ENCODE assay signal across 3 fruit fly cellular contexts in genomic region chr3L:91933-92332, dm6.
TF ChIP-seq lines count a peak whose summit lies in the region.

No protein-coding gene starts in this region.

- no peak for TF ChIP-seq CTCF in whole organism, embryonic (GFP tag; optimal IDR thresholded peaks at IDR 0.05; lab: Kevin White, UChicago)

TF ChIP-seq in whole organism, adult, 20 proteins besides CTCF, POLR2A, EP300 and RAD21:
- TF ChIP-seq cic (GFP tag; optimal IDR thresholded peaks at IDR 0.05; lab: Kevin White, UChicago), result peak; percentile 75
- TF ChIP-seq CG1620 (GFP tag; optimal IDR thresholded peaks at IDR 0.05; lab: Kevin White, UChicago), result no peak
- TF ChIP-seq Mnt (GFP tag; optimal IDR thresholded peaks at IDR 0.05; lab: Kevin White, UChicago), result peak; percentile 3
- no peak for TF ChIP-seq CG33017 (tag; optimal IDR thresholded peaks at IDR 0.05; lab: Kevin White, UChicago)
- TF ChIP-seq tj (GFP tag; optimal IDR thresholded peaks at IDR 0.05; lab: Kevin White, UChicago), result peak; percentile 81
- no peak for TF ChIP-seq cnc (optimal IDR thresholded peaks at IDR 0.05; lab: Kevin White, UChicago)
- no peak for TF ChIP-seq CG7045 (GFP tag; optimal IDR thresholded peaks at IDR 0.05; lab: Kevin White, UChicago)
- no peak for TF ChIP-seq toe (GFP tag; optimal IDR thresholded peaks at IDR 0.05; lab: Kevin White, UChicago)
- no peak for TF ChIP-seq CG7101 (tag; optimal IDR thresholded peaks at IDR 0.05; lab: Kevin White, UChicago)
- no peak for TF ChIP-seq bab1 (GFP tag; optimal IDR thresholded peaks at IDR 0.05; lab: Kevin White, UChicago)

TF ChIP-seq in whole organism, embryonic, 481 proteins besides CTCF, POLR2A, EP300 and RAD21 (continues in another document):
- no peak for TF ChIP-seq BtbVII (GFP tag; optimal IDR thresholded peaks at IDR 0.05; lab: Kevin White, UChicago)
- TF ChIP-seq CG7745 (tag; optimal IDR thresholded peaks at IDR 0.05; lab: Kevin White, UChicago), result no peak
- TF ChIP-seq CG10543 (GFP tag; optimal IDR thresholded peaks at IDR 0.05; lab: Kevin White, UChicago), result peak; percentile 61
- no peak for TF ChIP-seq CG30431 (GFP tag; optimal IDR thresholded peaks at IDR 0.05; lab: Kevin White, UChicago)
- TF ChIP-seq Max (GFP tag; optimal IDR thresholded peaks at IDR 0.05; lab: Kevin White, UChicago), result no peak
- TF ChIP-seq lov (optimal IDR thresholded peaks at IDR 0.05; lab: Kevin White, UChicago), result no peak
- TF ChIP-seq lov (GFP tag; IDR thresholded peaks at IDR 0.05; lab: Robert Waterston, UW), result no peak
- no peak for TF ChIP-seq Eip74EF (GFP tag; optimal IDR thresholded peaks at IDR 0.05; lab: Kevin White, UChicago)
- TF ChIP-seq zfh2 (GFP tag; optimal IDR thresholded peaks at IDR 0.05; lab: Kevin White, UChicago), result no peak
- no peak for TF ChIP-seq tup (GFP tag; optimal IDR thresholded peaks at IDR 0.05; lab: Kevin White, UChicago)
- no peak for TF ChIP-seq CG3726 (GFP tag; IDR thresholded peaks at IDR 0.05; lab: Robert Waterston, UW)
- TF ChIP-seq Chrac-16 (GFP tag; optimal IDR thresholded peaks at IDR 0.05; lab: Kevin White, UChicago), result no peak
- TF ChIP-seq mld (GFP tag; IDR thresholded peaks at IDR 0.05; lab: Robert Waterston, UW; ENCODE audit: partially characterized antibody), result no peak
- no peak for TF ChIP-seq cato (GFP tag; optimal IDR thresholded peaks at IDR 0.05; lab: Kevin White, UChicago; ENCODE audit: borderline replicate concordance)
- TF ChIP-seq CG5180 (GFP tag; optimal IDR thresholded peaks at IDR 0.05; lab: Kevin White, UChicago), result no peak
- no peak for TF ChIP-seq Gsc (GFP tag; IDR thresholded peaks at IDR 0.05; lab: Robert Waterston, UW)
- TF ChIP-seq Dll (GFP tag; IDR thresholded peaks at IDR 0.05; lab: Robert Waterston, UW; ENCODE audit: partially characterized antibody), result no peak
- no peak for TF ChIP-seq CG13775 (GFP tag; optimal IDR thresholded peaks at IDR 0.05; lab: Kevin White, UChicago)
- TF ChIP-seq unc-4 (GFP tag; IDR thresholded peaks at IDR 0.05; lab: Robert Waterston, UW; ENCODE audit: partially characterized antibody), result no peak
- peak; percentile 85 for TF ChIP-seq crol (GFP tag; IDR thresholded peaks at IDR 0.05; lab: Robert Waterston, UW)
- no peak for TF ChIP-seq Rfx (GFP tag; IDR thresholded peaks at IDR 0.05; lab: Robert Waterston, UW)
- peak; percentile 72 for TF ChIP-seq CG8281 (tag; optimal IDR thresholded peaks at IDR 0.05; lab: Kevin White, UChicago)
- no peak for TF ChIP-seq shn (GFP tag; optimal IDR thresholded peaks at IDR 0.05; lab: Kevin White, UChicago)
- TF ChIP-seq CG18619 (GFP tag; optimal IDR thresholded peaks at IDR 0.05; lab: Kevin White, UChicago), result no peak
- no peak for TF ChIP-seq CG10654 (GFP tag; optimal IDR thresholded peaks at IDR 0.05; lab: Kevin White, UChicago)
- no peak for TF ChIP-seq CG1832 (GFP tag; optimal IDR thresholded peaks at IDR 0.05; lab: Kevin White, UChicago)
- no peak for TF ChIP-seq Mad (GFP tag; optimal IDR thresholded peaks at IDR 0.05; lab: Kevin White, UChicago)
- TF ChIP-seq wor (GFP tag; IDR thresholded peaks at IDR 0.05; lab: Robert Waterston, UW), result no peak
- TF ChIP-seq repo (GFP tag; optimal IDR thresholded peaks at IDR 0.05; lab: Kevin White, UChicago), result no peak
- TF ChIP-seq CG33557 (GFP tag; optimal IDR thresholded peaks at IDR 0.05; lab: Kevin White, UChicago), result no peak
- no peak for TF ChIP-seq Antp (GFP tag; optimal IDR thresholded peaks at IDR 0.05; lab: Kevin White, UChicago)
- no peak for TF ChIP-seq ro (GFP tag; IDR thresholded peaks at IDR 0.05; lab: Robert Waterston, UW)
- TF ChIP-seq CG18599 (GFP tag; optimal IDR thresholded peaks at IDR 0.05; lab: Kevin White, UChicago), result no peak
- TF ChIP-seq CG9609 (GFP tag; optimal IDR thresholded peaks at IDR 0.05; lab: Kevin White, UChicago), result no peak
- no peak for TF ChIP-seq wek (GFP tag; optimal IDR thresholded peaks at IDR 0.05; lab: Kevin White, UChicago)
- TF ChIP-seq ab (GFP tag; optimal IDR thresholded peaks at IDR 0.05; lab: Kevin White, UChicago), result no peak
- no peak for TF ChIP-seq Lim3 (GFP tag; IDR thresholded peaks at IDR 0.05; lab: Robert Waterston, UW)
- TF ChIP-seq CG13296 (GFP tag; optimal IDR thresholded peaks at IDR 0.05; lab: Kevin White, UChicago), result no peak
- no peak for TF ChIP-seq CG12104 (GFP tag; optimal IDR thresholded peaks at IDR 0.05; lab: Kevin White, UChicago)
- TF ChIP-seq gcm (GFP tag; optimal IDR thresholded peaks at IDR 0.05; lab: Kevin White, UChicago), result no peak
- no peak for TF ChIP-seq CG3065 (GFP tag; optimal IDR thresholded peaks at IDR 0.05; lab: Kevin White, UChicago)
- no peak for TF ChIP-seq Neu2 (GFP tag; optimal IDR thresholded peaks at IDR 0.05; lab: Kevin White, UChicago; ENCODE audit: borderline replicate concordance)
- TF ChIP-seq CG34376 (GFP tag; optimal IDR thresholded peaks at IDR 0.05; lab: Kevin White, UChicago), result peak; percentile 49

TF ChIP-seq in whole organism, prepupa, 60 proteins besides CTCF, POLR2A, EP300 and RAD21:
- TF ChIP-seq fkh (GFP tag; optimal IDR thresholded peaks at IDR 0.05; lab: Kevin White, UChicago) (peak; percentile 34), vri (GFP tag; optimal IDR thresholded peaks at IDR 0.05; lab: Kevin White, UChicago) (peak; percentile 90), CG3919 (GFP tag; optimal IDR thresholded peaks at IDR 0.05; lab: Kevin White, UChicago) (no peak), fd59A (GFP tag; optimal IDR thresholded peaks at IDR 0.05; lab: Kevin White, UChicago) (no peak), cyc (GFP tag; optimal IDR thresholded peaks at IDR 0.05; lab: Kevin White, UChicago) (no peak), Eip75B (GFP tag; optimal IDR thresholded peaks at IDR 0.05; lab: Kevin White, UChicago) (no peak), achi (GFP tag; optimal IDR thresholded peaks at IDR 0.05; lab: Kevin White, UChicago) (no peak)
